Worm (Caenorhabditis elegans) whole organism, L4 larva: ENCODE results near the gene F28C6.8.

Source experiments
- F10B5.3 ChIP-seq: sonication (generic microtip); optimal IDR thresholded peaks from 2 replicates; lab custom pipeline; 2016; ENCODE audit warnings: mild to moderate bottlenecking, missing genetic modification characterization, missing compliant biosample characterization
- F26F4.8 ChIP-seq: fragments of 200-800 bp; sonication (Bioruptor generic); conservative IDR thresholded peaks from 2 replicates; pipeline ENCODE4 v1.3.6; 2022; ENCODE audit warnings: missing genetic modification characterization, missing compliant biosample characterization
- F37D6.2 ChIP-seq: sonication (generic microtip); optimal IDR thresholded peaks from 2 replicates; lab custom pipeline; 2016; ENCODE audit warnings: mild to moderate bottlenecking, missing genetic modification characterization, missing compliant biosample characterization
- F44E2.7 ChIP-seq: fragments of 200-800 bp; sonication (Bioruptor generic); IDR thresholded peaks from 2 replicates; pipeline ENCODE4 v2.1.2; 2022; ENCODE audit warnings: missing genetic modification characterization, missing compliant biosample characterization
- Y105C5A.15 ChIP-seq: fragments of 200-800 bp; sonication (Bioruptor generic); IDR thresholded peaks from 2 replicates; pipeline ENCODE4 v1.3.6; 2022; ENCODE audit warnings: missing genetic modification characterization, missing compliant biosample characterization
- Y5F2A.4 ChIP-seq: fragments of 200-800 bp; sonication (Bioruptor generic); optimal IDR thresholded peaks from 2 replicates; lab custom pipeline; 2018; ENCODE audit warnings: mild to moderate bottlenecking, missing genetic modification characterization, missing compliant biosample characterization
- aha-1 ChIP-seq: fragments of 150-350 bp; peaks from one replicate; lab custom pipeline; 2014; ENCODE audit warnings: missing biosample characterization, missing genetic modification characterization
- attf-4 ChIP-seq: sonication (generic microtip); optimal IDR thresholded peaks from 3 replicates; lab custom pipeline; 2017; ENCODE audit warnings: missing biosample characterization, missing genetic modification characterization
- ceh-20 ChIP-seq: fragments of 200-800 bp; sonication (Bioruptor generic); IDR thresholded peaks from 2 replicates; pipeline ENCODE4 v1.3.6; 2022; ENCODE audit warnings: missing genetic modification reagents, missing genetic modification characterization, missing compliant biosample characterization
- ceh-32 ChIP-seq: sonication (generic microtip); optimal IDR thresholded peaks from 2 replicates; lab custom pipeline; 2016; ENCODE audit warnings: mild to moderate bottlenecking, missing genetic modification characterization, missing compliant biosample characterization; ENCODE audit not compliant: poor library complexity
- ceh-62 ChIP-seq: sonication (generic microtip); optimal IDR thresholded peaks from 2 replicates; lab custom pipeline; 2017; ENCODE audit warnings: missing biosample characterization, missing genetic modification characterization
- daf-12 ChIP-seq: fragments of 150-350 bp; optimal IDR thresholded peaks from 2 replicates; lab custom pipeline; 2014; ENCODE audit warnings: missing biosample characterization, missing genetic modification reagents, missing genetic modification characterization
- daf-16 ChIP-seq, 3 experiments: sonication (generic microtip); optimal IDR thresholded peaks; 2 replicates each; lab custom pipeline; 2016 to 2017; ENCODE audit warnings: missing genetic modification characterization in 3 of 3, missing genetic modification reagents in 3 of 3, mild to moderate bottlenecking in 2 of 3, missing compliant biosample characterization in 2 of 3, missing biosample characterization in 1 of 3, moderate library complexity in 1 of 3
- dmd-6 ChIP-seq: fragments of 200-800 bp; sonication (Bioruptor generic); IDR thresholded peaks from 2 replicates; pipeline ENCODE4 v1.3.6; 2022; ENCODE audit warnings: missing genetic modification reagents, missing genetic modification characterization, missing compliant biosample characterization
- dmd-9 ChIP-seq: fragments of 200-800 bp; sonication (Bioruptor generic); IDR thresholded peaks from 2 replicates; pipeline ENCODE4 v1.3.6; 2022; ENCODE audit warnings: missing genetic modification reagents, missing genetic modification characterization, missing compliant biosample characterization
- hlh-11 ChIP-seq: fragments of 200-800 bp; sonication (Bioruptor generic); optimal IDR thresholded peaks from 2 replicates; lab custom pipeline; 2018; ENCODE audit warnings: mild to moderate bottlenecking, missing genetic modification characterization, missing compliant biosample characterization
- hmg-1.1 ChIP-seq: fragments of 200-800 bp; sonication (Bioruptor generic); IDR thresholded peaks from 2 replicates; pipeline ENCODE4 v1.3.6; 2022; ENCODE audit warnings: missing genetic modification reagents, missing genetic modification characterization, missing compliant biosample characterization
- lim-7 ChIP-seq: fragments of 200-800 bp; sonication (Bioruptor generic); IDR thresholded peaks from 2 replicates; pipeline ENCODE4 v1.3.6; 2022; ENCODE audit warnings: missing genetic modification characterization, missing compliant biosample characterization
- lin-29 ChIP-seq: fragments of 200-800 bp; sonication (Bioruptor generic); IDR thresholded peaks from 2 replicates; pipeline ENCODE4 v1.3.6; 2022; ENCODE audit warnings: missing genetic modification reagents, missing genetic modification characterization, missing compliant biosample characterization
- lsy-2 ChIP-seq, 2 experiments: fragments of 150-350 bp in 1 of 2; sonication (generic microtip) in 1 of 2; optimal IDR thresholded peaks; 2 replicates each; lab custom pipeline; 2014 to 2017; ENCODE audit warnings: missing biosample characterization in 2 of 2, missing genetic modification characterization in 2 of 2
- madf-5 ChIP-seq, 2 experiments: fragments of 200-800 bp; sonication (Bioruptor generic); IDR thresholded peaks; 2 replicates each; pipeline ENCODE4 v1.3.6; 2022; ENCODE audit warnings: missing compliant biosample characterization in 2 of 2, missing genetic modification characterization in 2 of 2
- madf-9 ChIP-seq: fragments of 200-800 bp; sonication (Bioruptor generic); conservative IDR thresholded peaks from 2 replicates; pipeline ENCODE4 v1.3.6; 2022; ENCODE audit warnings: missing genetic modification reagents, missing genetic modification characterization, missing compliant biosample characterization
- mdl-1 ChIP-seq, 2 experiments: fragments of 150-350 bp in 1 of 2; sonication (generic microtip) in 1 of 2; optimal IDR thresholded peaks; 2 replicates each; lab custom pipeline; 2014 to 2017; ENCODE audit warnings: missing biosample characterization in 2 of 2, missing genetic modification characterization in 2 of 2
- mdt-29 ChIP-seq: fragments of 200-800 bp; sonication (Bioruptor generic); IDR thresholded peaks from 2 replicates; pipeline ENCODE4 v1.3.6; 2022; ENCODE audit warnings: missing genetic modification reagents, missing genetic modification characterization, missing compliant biosample characterization
- mep-1 ChIP-seq: fragments of 150-350 bp; sonication (generic microtip); optimal IDR thresholded peaks from 3 replicates; lab custom pipeline; 2014; ENCODE audit warnings: missing biosample characterization, missing genetic modification characterization
- mes-2 ChIP-seq: sonication (generic microtip); optimal IDR thresholded peaks from 2 replicates; lab custom pipeline; 2016; ENCODE audit warnings: missing genotype, mild to moderate bottlenecking, missing genetic modification characterization, missing compliant biosample characterization; ENCODE audit not compliant: poor library complexity, severe bottlenecking
- mxl-2 ChIP-seq: fragments of 200-800 bp; sonication (Bioruptor generic); conservative IDR thresholded peaks from 2 replicates; pipeline ENCODE4 v1.3.6; 2022; ENCODE audit warnings: missing genetic modification reagents, missing genetic modification characterization, missing compliant biosample characterization
- mxl-3 ChIP-seq: fragments of 200-800 bp; sonication (Bioruptor generic); optimal IDR thresholded peaks from 2 replicates; lab custom pipeline; 2018; ENCODE audit warnings: mild to moderate bottlenecking, missing genetic modification characterization, missing compliant biosample characterization
- nhr-11 ChIP-seq: fragments of 150-350 bp; optimal IDR thresholded peaks from 2 replicates; lab custom pipeline; 2014; ENCODE audit warnings: missing biosample characterization, missing genetic modification characterization
- nhr-237 ChIP-seq: sonication (generic microtip); optimal IDR thresholded peaks from 2 replicates; lab custom pipeline; 2017; ENCODE audit warnings: missing biosample characterization, missing genetic modification characterization
- nhr-25 ChIP-seq: sonication (generic microtip); optimal IDR thresholded peaks from 2 replicates; lab custom pipeline; 2017; ENCODE audit warnings: missing genetic modification characterization, mild to moderate bottlenecking, missing compliant biosample characterization, antibody characterized with exemption, moderate library complexity, borderline replicate concordance; ENCODE audit not compliant: insufficient read depth
- nhr-41 ChIP-seq: fragments of 200-800 bp; sonication (Bioruptor generic); IDR thresholded peaks from 2 replicates; pipeline ENCODE4 v1.3.6; 2022; ENCODE audit warnings: missing genetic modification reagents, missing genetic modification characterization, missing compliant biosample characterization
- nhr-42 ChIP-seq: fragments of 200-800 bp; sonication (Bioruptor generic); IDR thresholded peaks from 2 replicates; pipeline ENCODE4 v1.3.6; 2022; ENCODE audit warnings: missing genetic modification characterization, missing compliant biosample characterization
- nhr-6 ChIP-seq: fragments of 150-350 bp; optimal IDR thresholded peaks from 2 replicates; lab custom pipeline; 2014; ENCODE audit warnings: missing biosample characterization, missing genetic modification characterization
- php-3 ChIP-seq: fragments of 200-800 bp; sonication (Bioruptor generic); IDR thresholded peaks from 2 replicates; pipeline ENCODE4 v1.3.6; 2022; ENCODE audit warnings: missing genetic modification reagents, missing genetic modification characterization, missing compliant biosample characterization
- rbr-2 ChIP-seq: sonication (generic microtip); optimal IDR thresholded peaks from 2 replicates; lab custom pipeline; 2016; ENCODE audit warnings: missing genotype, missing genetic modification characterization, missing compliant biosample characterization
- saeg-2 ChIP-seq: fragments of 200-800 bp; sonication (Bioruptor generic); IDR thresholded peaks from 2 replicates; pipeline ENCODE4 v1.3.6; 2022; ENCODE audit warnings: missing genetic modification reagents, missing genetic modification characterization, missing compliant biosample characterization
- sdz-12 ChIP-seq: fragments of 200-800 bp; sonication (Bioruptor generic); optimal IDR thresholded peaks from 2 replicates; lab custom pipeline; 2018; ENCODE audit warnings: mild to moderate bottlenecking, missing genetic modification characterization, missing compliant biosample characterization
- set-16 ChIP-seq: fragments of 200-800 bp; sonication (Bioruptor generic); IDR thresholded peaks from 2 replicates; pipeline ENCODE4 v1.3.6; 2022; ENCODE audit warnings: missing genetic modification reagents, missing genetic modification characterization, missing compliant biosample characterization
- skn-1 ChIP-seq: fragments of 150-350 bp; optimal IDR thresholded peaks from 2 replicates; lab custom pipeline; 2014; ENCODE audit warnings: missing biosample characterization, missing genetic modification characterization
- snpc-4 ChIP-seq: fragments of 150-350 bp; optimal IDR thresholded peaks from 2 replicates; lab custom pipeline; 2014; ENCODE audit warnings: missing biosample characterization, missing genetic modification characterization
- unc-39 ChIP-seq: sonication (generic microtip); optimal IDR thresholded peaks from 2 replicates; lab custom pipeline; 2017; ENCODE audit warnings: missing biosample characterization, missing genetic modification characterization
- vab-7 ChIP-seq: fragments of 200-800 bp; sonication (Bioruptor generic); IDR thresholded peaks from 2 replicates; pipeline ENCODE4 v1.3.6; 2022; ENCODE audit warnings: missing genetic modification reagents, missing genetic modification characterization, missing compliant biosample characterization
- zag-1 ChIP-seq: fragments of 150-350 bp; optimal IDR thresholded peaks from 2 replicates; lab custom pipeline; 2014; ENCODE audit warnings: missing biosample characterization, missing genetic modification characterization
- zfp-2 ChIP-seq: sonication (generic microtip); optimal IDR thresholded peaks from 2 replicates; lab custom pipeline; 2016; ENCODE audit warnings: mild to moderate bottlenecking, missing genetic modification characterization, missing compliant biosample characterization
- zfp-3 ChIP-seq: fragments of 200-800 bp; sonication (Bioruptor generic); conservative IDR thresholded peaks from 2 replicates; pipeline ENCODE4 v1.3.6; 2022; ENCODE audit warnings: missing genetic modification reagents, missing genetic modification characterization, missing compliant biosample characterization
- zip-11 ChIP-seq: fragments of 200-800 bp; sonication (Bioruptor generic); IDR thresholded peaks from 2 replicates; pipeline ENCODE4 v1.3.6; 2022; ENCODE audit warnings: missing genetic modification characterization, missing compliant biosample characterization
- ztf-11 ChIP-seq: fragments of 150-350 bp; optimal IDR thresholded peaks from 2 replicates; lab custom pipeline; 2014; ENCODE audit warnings: missing biosample characterization, missing genetic modification characterization
- ztf-7 ChIP-seq: fragments of 150-350 bp; optimal IDR thresholded peaks from 2 replicates; lab custom pipeline; 2014; ENCODE audit warnings: missing biosample characterization, missing genetic modification characterization

F28C6.8 gene

ce11 chrII:8569038-8569977 is 37.3 kb upstream of the F28C6.8 start, which contains the start of the genes col-38 and rpl-5 (continued):
- TF ChIP-seq mep-1 (tag; lab: Kevin White, UChicago), result peak; percentile 92
- peak; percentile 87 for TF ChIP-seq rbr-2 (tag; lab: Kevin White, UChicago)
- no peak for TF ChIP-seq skn-1
- TF ChIP-seq zag-1, result no peak
- TF ChIP-seq zfp-3, result 0 out of 2 replicates have a peak, but pooled peaks have one; percentile 65
- TF ChIP-seq daf-12 (tag; lab: Kevin White, UChicago), result no peak
- TF ChIP-seq attf-4 (tag; lab: Kevin White, UChicago), result no peak
- no peak for TF ChIP-seq ceh-32 (tag; lab: Kevin White, UChicago)
- TF ChIP-seq daf-16 (GFP tag; optimal IDR thresholded peaks at IDR 0.05; lab: Kevin White, UChicago), result no peak
- peak; percentile 79 for TF ChIP-seq daf-16 (tag; optimal IDR thresholded peaks at IDR 0.05; lab: Kevin White, UChicago)
- TF ChIP-seq zip-11, result no peak
- TF ChIP-seq mdt-29, result no peak
- TF ChIP-seq unc-39 (tag; lab: Kevin White, UChicago), result no peak
- peak; percentile 88 for TF ChIP-seq nhr-6 (tag; lab: Kevin White, UChicago)
- no peak for TF ChIP-seq ztf-11 (tag; lab: Kevin White, UChicago)
- peak; percentile 67 for TF ChIP-seq mxl-3 (GFP tag; lab: Kevin White, UChicago)
- TF ChIP-seq zfp-2 (tag; lab: Kevin White, UChicago), result peak; percentile 87
- TF ChIP-seq madf-9, result no peak
- peak; percentile 92 for TF ChIP-seq mes-2 (tag; lab: Kevin White, UChicago)
- no peak for TF ChIP-seq madf-5 (GFP tag; IDR thresholded peaks at IDR 0.05; lab: Robert Waterston, UW)
- no peak for TF ChIP-seq Y105C5A.15 (GFP tag; lab: Robert Waterston, UW)
- TF ChIP-seq hmg-1.1 (GFP tag; lab: Robert Waterston, UW), result peak; percentile 79
- no peak for TF ChIP-seq sdz-12 (GFP tag; lab: Kevin White, UChicago)
- no peak for TF ChIP-seq ztf-7 (tag; lab: Kevin White, UChicago)
- no peak for TF ChIP-seq nhr-41 (GFP tag; lab: Robert Waterston, UW)
- peak; percentile 87 for TF ChIP-seq nhr-11
- no peak for TF ChIP-seq lim-7 (GFP tag; lab: Robert Waterston, UW)
- TF ChIP-seq set-16 (GFP tag; lab: Robert Waterston, UW), result no peak
- peak; percentile 97 for TF ChIP-seq aha-1 (tag; lab: Kevin White, UChicago)
- no peak for TF ChIP-seq lin-29 (GFP tag; lab: Robert Waterston, UW)
- peak; percentile 23; the same call in 1 of the 2 replicates for TF ChIP-seq nhr-42
- no peak for TF ChIP-seq vab-7 (GFP tag; lab: Robert Waterston, UW)
- peak in 1 of 2 experiments; percentile 19 for TF ChIP-seq mdl-1 (tag; optimal IDR thresholded peaks at IDR 0.05; lab: Kevin White, UChicago)
- TF ChIP-seq saeg-2 (GFP tag; lab: Robert Waterston, UW), result no peak
- peak; percentile 49 for TF ChIP-seq F37D6.2 (tag; lab: Kevin White, UChicago)
- TF ChIP-seq nhr-237 (tag; lab: Kevin White, UChicago), result no peak
- TF ChIP-seq Y5F2A.4 (GFP tag; lab: Kevin White, UChicago), result no peak
- TF ChIP-seq F10B5.3, result no peak
- TF ChIP-seq F26F4.8 (GFP tag; lab: Robert Waterston, UW), result no peak
- TF ChIP-seq php-3 (GFP tag; lab: Robert Waterston, UW), result 0 out of 2 replicates have a peak, but pooled peaks have one; percentile 62
- peak; percentile 60 for TF ChIP-seq dmd-6 (GFP tag; lab: Robert Waterston, UW)
- TF ChIP-seq nhr-25 (tag; lab: Kevin White, UChicago), result peak; percentile 34
- TF ChIP-seq F44E2.7, result no peak
- TF ChIP-seq hlh-11 (tag; lab: Kevin White, UChicago), result peak; percentile 82
- TF ChIP-seq snpc-4, result no peak
- no peak for TF ChIP-seq dmd-9 (GFP tag; lab: Robert Waterston, UW)
- TF ChIP-seq ceh-62 (tag; lab: Kevin White, UChicago), result no peak
- no peak for TF ChIP-seq mxl-2 (GFP tag; lab: Robert Waterston, UW)
- no peak for TF ChIP-seq ceh-20
- peak; percentile 89 to 98 for TF ChIP-seq lsy-2 (tag; optimal IDR thresholded peaks at IDR 0.05; lab: Kevin White, UChicago)
